Fruit fly (Drosophila melanogaster): ENCODE results near the gene Setx.
A peak's percentile ranks its signal among the peaks of the same experiment; 100 is the strongest.

Setx gene

dm6 chr3L:8137448-8137906, at the start of gene Setx, which contains the start of gene mus301:
Gene Setx, minus strand, starts transcription at chr3L:8137498.
Gene mus301, plus strand, starts transcription at chr3L:8137808.
- TF ChIP-seq CG17801 (GFP tag; optimal IDR thresholded peaks at IDR 0.05; ENCODE audit: partially characterized antibody), result peak; percentile 64

- TF ChIP-seq CG17801 (GFP tag; optimal IDR thresholded peaks at IDR 0.05; ENCODE audit: partially characterized antibody), result peak; percentile 78
Measured at dm6 chr3L:8186627-8187396, 49.5 kb upstream of the Setx start, which contains the start of the genes ERR and Atg18a. Gene ERR, minus strand, starts transcription at chr3L:8186671. Gene Atg18a, plus strand, starts transcription at chr3L:8186857.

dm6 chr3L:8185263-8186227, 48.2 kb upstream of the Setx start:
- no peak for TF ChIP-seq CG17801 (GFP tag; optimal IDR thresholded peaks at IDR 0.05; ENCODE audit: partially characterized antibody)

dm6 chr3L:8180464-8181137, 43.3 kb upstream of the Setx start, which contains the start of the genes mthl7 and Uxs:
Gene mthl7, minus strand, starts transcription at chr3L:8180514.
Gene Uxs, plus strand, starts transcription at chr3L:8180923.
- no peak for TF ChIP-seq CG17801 (GFP tag; optimal IDR thresholded peaks at IDR 0.05; ENCODE audit: partially characterized antibody)

dm6 chr3L:8177795-8178564, 40.7 kb upstream of the Setx start, which contains the start of gene Nmt:
Gene Nmt, minus strand, starts transcription at chr3L:8178429.
- TF ChIP-seq CG17801 (GFP tag; optimal IDR thresholded peaks at IDR 0.05; ENCODE audit: partially characterized antibody), result no peak

dm6 chr3L:8175818-8176217, 38.5 kb upstream of the Setx start, which contains the start of gene RecQ4:
Gene RecQ4, minus strand, starts transcription at chr3L:8175978.
- no peak for TF ChIP-seq CG17801 (GFP tag; optimal IDR thresholded peaks at IDR 0.05; ENCODE audit: partially characterized antibody)

dm6 chr3L:8165436-8165835, 28.1 kb upstream of the Setx start, which contains the start of gene CG13675:
Gene CG13675, minus strand, starts transcription at chr3L:8165518.
- TF ChIP-seq CG17801 (GFP tag; optimal IDR thresholded peaks at IDR 0.05; ENCODE audit: partially characterized antibody), result no peak

dm6 chr3L:8159724-8160422, 22.6 kb upstream of the Setx start, which contains the start of gene CG43886:
Gene CG43886, minus strand, starts transcription at chr3L:8159774.
- no peak for TF ChIP-seq CG17801 (GFP tag; optimal IDR thresholded peaks at IDR 0.05; ENCODE audit: partially characterized antibody)

dm6 chr3L:8158715-8159380, 21.6 kb upstream of the Setx start, which contains the start of gene CG42445:
Gene CG42445, minus strand, starts transcription at chr3L:8158900.
- peak; percentile 14 for TF ChIP-seq CG17801 (GFP tag; optimal IDR thresholded peaks at IDR 0.05; ENCODE audit: partially characterized antibody)

- no peak for TF ChIP-seq CG17801 (GFP tag; optimal IDR thresholded peaks at IDR 0.05; ENCODE audit: partially characterized antibody)
Measured at dm6 chr3L:8157079-8157478, 19.8 kb upstream of the Setx start.

- no peak for TF ChIP-seq CG17801 (GFP tag; optimal IDR thresholded peaks at IDR 0.05; ENCODE audit: partially characterized antibody)
Measured at dm6 chr3L:8156199-8156598, 18.9 kb upstream of the Setx start.

- TF ChIP-seq CG17801 (GFP tag; optimal IDR thresholded peaks at IDR 0.05; ENCODE audit: partially characterized antibody), result no peak
Measured at dm6 chr3L:8155324-8155723, 18.0 kb upstream of the Setx start.

- no peak for TF ChIP-seq CG17801 (GFP tag; optimal IDR thresholded peaks at IDR 0.05; ENCODE audit: partially characterized antibody)
Measured at dm6 chr3L:8154544-8154943, 17.2 kb upstream of the Setx start.

Measured in ovary, adult (tissue).